Worm (Caenorhabditis elegans) whole organism, early embryonic: ENCODE measurements around the gene sri-7.

Source experiments
- F13C5.2 ChIP-seq: sonication (generic microtip); optimal IDR thresholded peaks from 2 replicates; lab custom pipeline; 2017; ENCODE audit warnings: mild to moderate bottlenecking, missing genetic modification characterization, inconsistent platforms, missing compliant biosample characterization
- ama-1 ChIP-seq: fragments of 150-350 bp; optimal IDR thresholded peaks from 2 replicates; lab custom pipeline; 2014
- ceh-36 ChIP-seq: sonication (generic microtip); optimal IDR thresholded peaks from 2 replicates; lab custom pipeline; 2016; ENCODE audit warnings: missing genetic modification characterization, inconsistent platforms, missing compliant biosample characterization
- ets-7 ChIP-seq: sonication (generic microtip); optimal IDR thresholded peaks from 2 replicates; lab custom pipeline; 2016; ENCODE audit warnings: missing genotype, missing genetic modification characterization, missing compliant biosample characterization
- flt-1 ChIP-seq: fragments of 200-800 bp; sonication (Bioruptor generic); IDR thresholded peaks from 2 replicates; pipeline ENCODE4 v1.3.6; 2022; ENCODE audit warnings: missing genetic modification characterization, missing compliant biosample characterization
- hmbx-1 ChIP-seq: sonication (generic microtip); optimal IDR thresholded peaks from 2 replicates; lab custom pipeline; 2016; ENCODE audit warnings: mild to moderate bottlenecking, missing genetic modification characterization, missing compliant biosample characterization
- hmg-4 ChIP-seq: fragments of 200-800 bp; sonication (Bioruptor generic); optimal IDR thresholded peaks from 2 replicates; lab custom pipeline; 2018; ENCODE audit warnings: mild to moderate bottlenecking, missing genetic modification characterization, missing compliant biosample characterization
- hnd-1 ChIP-seq: sonication (generic microtip); optimal IDR thresholded peaks from 2 replicates; lab custom pipeline; 2016; ENCODE audit warnings: missing genetic modification characterization, missing compliant biosample characterization
- pes-1 ChIP-seq: fragments of 200-800 bp; sonication (Bioruptor generic); IDR thresholded peaks from 2 replicates; pipeline ENCODE4 v1.3.6; 2022; ENCODE audit warnings: missing genetic modification reagents, missing genetic modification characterization, missing compliant biosample characterization
- sea-1 ChIP-seq: fragments of 200-800 bp; sonication (Bioruptor generic); conservative IDR thresholded peaks from 2 replicates; pipeline ENCODE4 v1.3.6; 2022; ENCODE audit warnings: missing genetic modification characterization, missing compliant biosample characterization
- tbx-37 ChIP-seq: fragments of 200-800 bp; sonication (Bioruptor generic); conservative IDR thresholded peaks from 2 replicates; pipeline ENCODE4 v1.3.6; 2022; ENCODE audit warnings: missing genetic modification reagents, missing genetic modification characterization, missing compliant biosample characterization

DNA sequence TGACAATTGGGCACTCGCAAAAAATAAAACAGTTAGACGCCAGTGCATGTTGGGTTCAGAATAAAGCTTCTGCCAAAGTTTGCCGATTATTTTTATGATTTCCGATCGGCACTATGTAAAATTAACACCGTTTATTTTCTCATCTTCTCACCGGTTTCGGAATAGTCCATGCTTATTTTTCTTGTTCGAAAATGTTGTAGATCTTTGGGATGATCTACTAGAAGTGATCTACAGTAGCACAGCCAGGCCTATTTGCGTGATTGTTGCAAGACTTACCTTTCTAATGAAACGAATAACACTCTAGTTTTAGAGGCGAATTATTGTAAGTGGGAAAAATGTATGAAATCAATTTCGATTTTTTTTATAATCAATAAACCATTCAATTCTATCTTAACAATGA lies 49.5 kb upstream of the sri-7 start, which contains the start of gene clec-231:
- no peak for TF ChIP-seq hnd-1 (tag; lab: Kevin White, UChicago)
- no peak for TF ChIP-seq ama-1 (lab: Kevin White, UChicago)
- TF ChIP-seq F13C5.2 (tag; lab: Kevin White, UChicago), result no peak
- TF ChIP-seq flt-1 (GFP tag; lab: Robert Waterston, UW), result no peak
- no peak for TF ChIP-seq hmg-4
- no peak for TF ChIP-seq ceh-36
- no peak for TF ChIP-seq pes-1 (GFP tag; lab: Robert Waterston, UW)
- no peak for TF ChIP-seq hmbx-1 (tag; lab: Kevin White, UChicago)
- TF ChIP-seq tbx-37, result no peak
- no peak for TF ChIP-seq ets-7 (tag; lab: Kevin White, UChicago)
- no peak for TF ChIP-seq sea-1 (GFP tag; lab: Robert Waterston, UW)
